Fruit fly (Drosophila melanogaster): ENCODE results near the gene CG17803.

CG17803 gene

DNA sequence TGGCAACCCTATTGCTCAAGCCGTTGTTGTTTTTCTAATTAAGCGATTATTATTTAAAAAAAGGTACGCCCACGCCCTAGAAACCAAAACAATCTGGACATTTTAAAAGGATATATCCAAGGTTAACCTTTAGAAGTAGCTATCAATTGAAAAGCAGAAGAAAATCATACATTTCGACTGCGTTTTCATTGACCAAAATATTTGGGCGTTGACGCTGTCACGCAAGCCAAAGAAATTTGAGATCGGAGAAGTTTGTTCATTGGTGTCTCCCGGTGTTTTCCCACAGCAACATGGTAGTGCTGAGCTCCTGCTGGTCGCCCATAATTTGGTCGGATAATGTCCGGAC, 6.3 kb downstream of the CG17803 start, which contains the start of gene pasi1:
pasi1 (plus strand) TSS at position 1 of the 346 bp plus-strand sequence.
- TF ChIP-seq CG8159 (tag; optimal IDR thresholded peaks at IDR 0.05) (no peak), EcR (GFP tag; optimal IDR thresholded peaks at IDR 0.05) (no peak), CG9948 (tag; optimal IDR thresholded peaks at IDR 0.05) (no peak), CG17806 (tag; optimal IDR thresholded peaks at IDR 0.05) (no peak), fd96Ca (GFP tag; IDR thresholded peaks at IDR 0.05) (no peak), Snoo (tag; optimal IDR thresholded peaks at IDR 0.05) (no peak), CG8301 (tag; optimal IDR thresholded peaks at IDR 0.05) (no peak), Pif1B (GFP tag; optimal IDR thresholded peaks at IDR 0.05) (no peak), Pif1A (GFP tag; optimal IDR thresholded peaks at IDR 0.05) (no peak), CG14655 (GFP tag; optimal IDR thresholded peaks at IDR 0.05) (no peak), CG4496 (GFP tag; IDR thresholded peaks at IDR 0.05) (no peak), D1 (tag; optimal IDR thresholded peaks at IDR 0.05) (no peak), Ets98B (GFP tag; IDR thresholded peaks at IDR 0.05) (no peak)

DNA sequence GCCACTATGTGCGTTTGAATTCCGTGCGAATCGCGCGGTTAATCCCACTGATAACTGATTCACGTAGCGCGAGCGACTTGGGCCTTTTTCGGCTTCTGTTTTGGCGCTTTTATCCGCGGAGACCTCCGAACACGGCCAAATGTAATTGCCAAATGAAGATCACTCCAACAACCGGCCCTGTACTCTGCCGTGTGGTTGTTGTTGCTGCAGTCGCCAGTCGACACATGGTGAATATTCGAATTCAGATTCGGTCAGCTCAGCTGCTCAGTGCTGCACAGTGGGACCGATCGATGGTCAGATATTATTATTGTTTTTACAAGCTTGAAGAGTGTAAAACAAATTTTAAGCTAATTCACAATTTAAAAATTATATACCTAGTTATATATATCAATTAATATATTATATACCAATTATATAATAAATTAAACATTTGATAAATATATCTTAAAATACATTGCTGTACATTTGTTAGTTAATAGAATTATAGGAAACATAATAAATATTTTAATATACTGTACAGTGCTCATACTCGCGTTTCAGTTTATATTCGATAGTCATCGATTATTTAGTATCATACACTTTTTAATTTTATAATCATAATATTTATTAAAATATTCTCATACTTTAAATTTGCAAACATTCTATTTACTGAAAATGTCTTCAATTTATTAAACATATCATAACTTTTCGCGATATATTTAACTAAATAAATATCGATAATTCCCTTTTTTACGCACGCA, 6.8 kb downstream of the CG17803 start, which contains the start of gene CG43102:
CG43102 (minus strand) TSS at position 156 of the 740 bp plus-strand sequence.
- TF ChIP-seq gl (tag; optimal IDR thresholded peaks at IDR 0.05) = peak; percentile 12
- peak; percentile 45 for TF ChIP-seq CG34367 (tag; optimal IDR thresholded peaks at IDR 0.05)
- peak; percentile 59 for TF ChIP-seq CG12605 (GFP tag; IDR thresholded peaks at IDR 0.05)
- peak; percentile 72 for TF ChIP-seq Pif1A (GFP tag; optimal IDR thresholded peaks at IDR 0.05)
- peak; percentile 85 for TF ChIP-seq CG4496 (GFP tag; IDR thresholded peaks at IDR 0.05)
- TF ChIP-seq CG14655 (GFP tag; optimal IDR thresholded peaks at IDR 0.05) = peak; percentile 64
- peak; percentile 80 for TF ChIP-seq Ets98B (GFP tag; IDR thresholded peaks at IDR 0.05)
- TF ChIP-seq EcR (GFP tag; optimal IDR thresholded peaks at IDR 0.05) = no peak
- TF ChIP-seq CG13204 (GFP tag; optimal IDR thresholded peaks at IDR 0.05) = no peak
- peak; percentile 44; the same call in 1 of the 2 replicates for TF ChIP-seq rn (GFP tag; IDR thresholded peaks at IDR 0.05)
- no peak for TF ChIP-seq D1 (tag; optimal IDR thresholded peaks at IDR 0.05)
- peak; percentile 81 for TF ChIP-seq Pif1B (GFP tag; optimal IDR thresholded peaks at IDR 0.05)
- peak; percentile 70 for TF ChIP-seq CG32121 (GFP tag; IDR thresholded peaks at IDR 0.05)
- peak; percentile 59 for TF ChIP-seq CG8301 (tag; optimal IDR thresholded peaks at IDR 0.05)
- TF ChIP-seq CG15710 (tag; optimal IDR thresholded peaks at IDR 0.05) = peak; percentile 61
- TF ChIP-seq CG8159 (tag; optimal IDR thresholded peaks at IDR 0.05) = peak; percentile 65
- TF ChIP-seq CG9948 (tag; optimal IDR thresholded peaks at IDR 0.05) = peak; percentile 50
- TF ChIP-seq CG17806 (tag; optimal IDR thresholded peaks at IDR 0.05) = peak; percentile 89
- TF ChIP-seq CG10348 (GFP tag; IDR thresholded peaks at IDR 0.05) = no peak
- peak; percentile 63 for TF ChIP-seq Snoo (tag; optimal IDR thresholded peaks at IDR 0.05)
- peak; percentile 76 for TF ChIP-seq fd96Ca (GFP tag; IDR thresholded peaks at IDR 0.05)

DNA sequence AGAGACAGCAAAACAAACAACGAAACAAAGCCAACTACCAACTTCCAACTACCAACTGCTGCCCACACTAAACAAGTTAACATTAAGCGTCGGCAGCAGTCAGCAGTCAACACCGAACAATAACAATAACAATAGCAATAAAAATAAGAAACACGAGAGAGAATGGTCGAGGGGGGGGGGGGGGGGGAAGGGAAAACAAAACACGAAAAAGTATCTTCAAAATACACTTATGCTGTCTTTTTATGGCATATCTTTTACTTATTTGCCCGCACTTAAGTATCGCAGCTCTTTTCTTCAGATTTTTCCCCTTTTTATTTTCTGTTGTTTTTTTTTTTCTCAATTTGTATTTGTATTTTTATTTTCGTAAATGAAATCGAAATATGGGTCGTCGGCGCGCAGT, 8.0 kb downstream of the CG17803 start:
- TF ChIP-seq CG17806 (tag; optimal IDR thresholded peaks at IDR 0.05) = no peak
- no peak for TF ChIP-seq Pif1A (GFP tag; optimal IDR thresholded peaks at IDR 0.05)
- TF ChIP-seq Ets98B (GFP tag; IDR thresholded peaks at IDR 0.05) = no peak
- no peak for TF ChIP-seq CG4496 (GFP tag; IDR thresholded peaks at IDR 0.05)

DNA sequence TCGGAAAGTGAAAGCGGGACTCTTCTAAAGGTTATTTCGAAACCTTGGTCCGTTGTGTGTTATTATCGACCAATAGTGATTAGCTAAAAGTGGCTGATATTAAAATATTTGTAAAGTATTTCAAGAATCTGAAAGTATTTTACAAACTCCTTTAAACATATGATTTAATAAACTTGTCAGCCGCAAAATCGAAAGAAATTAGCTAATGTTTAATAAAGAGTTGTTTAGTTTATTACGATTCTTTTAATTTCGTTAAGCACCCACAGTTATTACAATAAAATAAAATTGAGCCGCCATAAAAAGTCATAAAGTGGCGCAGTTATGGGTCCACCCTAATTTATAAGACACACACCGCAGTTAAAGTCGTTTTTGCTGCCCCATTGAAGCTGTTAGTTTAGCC, 11.4 kb downstream of the CG17803 start:
- TF ChIP-seq CG8159 (tag; optimal IDR thresholded peaks at IDR 0.05) (peak; percentile 62), gl (tag; optimal IDR thresholded peaks at IDR 0.05) (no peak), CG17806 (tag; optimal IDR thresholded peaks at IDR 0.05) (peak; percentile 5), CG32121 (GFP tag; IDR thresholded peaks at IDR 0.05) (peak; percentile 21; the same call in 1 of the 2 replicates), rn (GFP tag; IDR thresholded peaks at IDR 0.05) (no peak), CG14655 (GFP tag; optimal IDR thresholded peaks at IDR 0.05) (peak; percentile 22)

DNA sequence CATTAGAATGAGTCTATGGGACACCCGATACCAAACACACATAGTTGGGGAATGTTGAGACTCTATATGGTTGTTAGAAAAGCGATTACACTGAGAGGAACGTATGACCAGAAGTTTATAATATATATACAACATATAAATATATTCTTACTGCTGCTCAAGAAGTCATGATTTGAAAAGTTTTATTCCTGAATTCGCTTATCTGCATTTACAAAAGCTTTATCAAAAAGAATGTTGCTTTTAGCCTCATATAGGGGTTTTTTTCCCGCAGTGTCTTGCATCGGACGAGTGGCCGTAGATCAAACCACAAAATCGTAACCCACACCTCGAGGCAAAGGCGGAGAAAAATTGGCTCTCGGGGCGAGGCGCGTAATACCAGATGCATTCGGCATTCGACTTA, 13.5 kb downstream of the CG17803 start:
- TF ChIP-seq CG8301 (tag; optimal IDR thresholded peaks at IDR 0.05) (peak; percentile 24), rn (GFP tag; IDR thresholded peaks at IDR 0.05) (no peak), CG14655 (GFP tag; optimal IDR thresholded peaks at IDR 0.05) (peak; percentile 53), Ets98B (GFP tag; IDR thresholded peaks at IDR 0.05) (peak; percentile 27; the same call in 1 of the 2 replicates), CG32121 (GFP tag; IDR thresholded peaks at IDR 0.05) (peak; percentile 31), gl (tag; optimal IDR thresholded peaks at IDR 0.05) (no peak), Pif1B (GFP tag; optimal IDR thresholded peaks at IDR 0.05) (no peak)

DNA sequence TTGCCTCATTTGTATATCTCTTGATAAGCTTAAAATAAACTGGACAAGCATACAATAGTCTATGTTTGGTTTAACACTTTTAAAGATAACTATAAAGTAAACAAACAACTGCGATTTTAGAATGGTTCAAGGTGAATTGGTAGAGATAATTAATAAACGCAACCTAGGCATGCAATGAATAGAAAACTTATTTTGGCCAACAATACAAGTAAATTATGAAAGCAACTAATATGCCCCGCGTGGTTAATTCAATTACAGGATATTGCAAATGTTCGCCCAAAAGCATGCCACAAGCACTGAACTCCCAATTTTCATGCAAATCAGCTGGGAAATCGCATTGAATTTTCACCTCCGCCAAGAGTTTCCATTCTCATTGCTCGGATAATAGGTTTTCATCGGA, 17.1 kb downstream of the CG17803 start:
- 0 out of 3 replicates have a peak, but pooled peaks have one; percentile 44 for TF ChIP-seq fd96Ca (GFP tag; IDR thresholded peaks at IDR 0.05)
- peak; percentile 19; the same call in 1 of the 2 replicates for TF ChIP-seq Ets98B (GFP tag; IDR thresholded peaks at IDR 0.05)
- no peak for TF ChIP-seq CG13204 (GFP tag; optimal IDR thresholded peaks at IDR 0.05)

DNA sequence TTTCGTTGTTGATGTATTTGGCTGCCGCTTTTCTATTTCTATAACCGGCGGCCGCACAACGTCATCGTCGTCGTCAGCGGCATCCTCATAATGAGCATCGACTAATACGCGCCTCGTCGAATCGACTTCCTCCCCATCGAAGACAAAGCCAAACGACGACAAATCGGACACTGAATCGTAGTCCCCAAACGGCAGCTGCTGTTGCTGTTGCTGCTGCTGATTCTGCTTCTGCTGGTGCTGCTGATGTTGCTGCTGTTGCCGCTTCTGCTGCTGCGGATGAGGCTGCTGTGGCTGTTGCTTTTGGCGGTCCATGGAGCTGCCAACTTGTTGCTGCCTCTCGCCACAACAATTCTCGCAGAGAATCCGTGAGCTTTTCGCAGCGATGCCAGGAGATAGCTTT, 18.2 kb downstream of the CG17803 start:
- TF ChIP-seq CG12605 (GFP tag; IDR thresholded peaks at IDR 0.05) = no peak
- no peak for TF ChIP-seq CG13204 (GFP tag; optimal IDR thresholded peaks at IDR 0.05)
- peak; percentile 74 for TF ChIP-seq Ets98B (GFP tag; IDR thresholded peaks at IDR 0.05)
- TF ChIP-seq CG4496 (GFP tag; IDR thresholded peaks at IDR 0.05) = peak; percentile 27; the same call in 1 of the 3 replicates
- TF ChIP-seq Snoo (tag; optimal IDR thresholded peaks at IDR 0.05) = no peak
- peak; percentile 75 for TF ChIP-seq CG32121 (GFP tag; IDR thresholded peaks at IDR 0.05)
- TF ChIP-seq CG34367 (tag; optimal IDR thresholded peaks at IDR 0.05) = no peak
- no peak for TF ChIP-seq CG17806 (tag; optimal IDR thresholded peaks at IDR 0.05)
- no peak for TF ChIP-seq CG15710 (tag; optimal IDR thresholded peaks at IDR 0.05)
- TF ChIP-seq fd96Ca (GFP tag; IDR thresholded peaks at IDR 0.05) = peak; percentile 51; the same call in 2 of the 3 replicates
- no peak for TF ChIP-seq CG8159 (tag; optimal IDR thresholded peaks at IDR 0.05)

All from whole organism, pupa.